Fruit fly (Drosophila melanogaster) whole organism, larva: ENCODE data around the gene CG46517.
"Not testable (repeated sequence)": the region's sequence is repeated elsewhere in the genome, so short reads cannot be mapped to it uniquely, and the experiment has no call there.

Experiments
- noc ChIP-seq: fragments of 200-800 bp; sonication (Bioruptor generic); optimal IDR thresholded peaks from 3 replicates; lab custom pipeline; 2019; ENCODE audit warnings: missing biosample characterization, mild to moderate bottlenecking, missing genetic modification characterization, moderate library complexity

CG46517 gene

DNA sequence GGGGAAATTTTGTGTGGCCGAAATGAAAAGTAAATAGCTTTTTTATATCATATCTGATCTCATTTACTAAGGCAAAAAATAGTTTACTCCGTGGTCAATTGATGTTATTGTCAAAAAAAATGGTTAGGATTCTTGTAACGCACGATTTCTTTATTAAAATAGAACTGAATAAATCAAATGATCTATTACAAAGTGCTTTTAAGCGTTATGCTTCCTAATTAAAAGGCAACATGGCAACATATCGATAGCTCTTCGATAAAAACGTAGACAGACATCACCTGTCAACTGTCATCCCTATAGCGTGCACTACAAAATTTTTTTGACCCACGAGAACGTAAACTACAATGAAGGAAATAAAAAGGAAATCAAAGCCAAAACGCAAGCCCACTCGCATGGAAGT is at the start of gene CG46517:
Gene CG46517 (plus strand): TSS at position 301 of the 400 bp plus-strand sequence.
- not testable (repeated sequence) for TF ChIP-seq noc (tag; lab: Kevin White, UChicago)

dm6 chrX:22172341-22172740 is 44.8 kb upstream of the CG46517 start, which contains the start of gene CG46509:
Gene CG46509, plus strand, starts transcription at chrX:22172641.
- not testable (repeated sequence) for TF ChIP-seq noc (tag; lab: Kevin White, UChicago)

dm6 chrX:22177205-22177604 is 40.0 kb upstream of the CG46517 start, which contains the start of gene CG46510:
Gene CG46510, plus strand, starts transcription at chrX:22177505.
- not testable (repeated sequence) for TF ChIP-seq noc (tag; lab: Kevin White, UChicago)

- not testable (repeated sequence) for TF ChIP-seq noc (tag; lab: Kevin White, UChicago)
Observed at dm6 chrX:22182193-22182592, 35.0 kb upstream of the CG46517 start, which contains the start of gene CG46511. Gene CG46511, plus strand, starts transcription at chrX:22182493.

- TF ChIP-seq noc (tag; lab: Kevin White, UChicago), result not testable (repeated sequence)
Observed at dm6 chrX:22187070-22187469, 30.1 kb upstream of the CG46517 start, which contains the start of gene CG46512. Gene CG46512, plus strand, starts transcription at chrX:22187370.

dm6 chrX:22191973-22192372 is 25.2 kb upstream of the CG46517 start, which contains the start of gene CG46513:
Gene CG46513, plus strand, starts transcription at chrX:22192273.
- TF ChIP-seq noc (tag; lab: Kevin White, UChicago), result not testable (repeated sequence)

- TF ChIP-seq noc (tag; lab: Kevin White, UChicago), result not testable (repeated sequence)
Observed at dm6 chrX:22196874-22197273, 20.3 kb upstream of the CG46517 start, which contains the start of gene CG46514. Gene CG46514, plus strand, starts transcription at chrX:22197174.

DNA sequence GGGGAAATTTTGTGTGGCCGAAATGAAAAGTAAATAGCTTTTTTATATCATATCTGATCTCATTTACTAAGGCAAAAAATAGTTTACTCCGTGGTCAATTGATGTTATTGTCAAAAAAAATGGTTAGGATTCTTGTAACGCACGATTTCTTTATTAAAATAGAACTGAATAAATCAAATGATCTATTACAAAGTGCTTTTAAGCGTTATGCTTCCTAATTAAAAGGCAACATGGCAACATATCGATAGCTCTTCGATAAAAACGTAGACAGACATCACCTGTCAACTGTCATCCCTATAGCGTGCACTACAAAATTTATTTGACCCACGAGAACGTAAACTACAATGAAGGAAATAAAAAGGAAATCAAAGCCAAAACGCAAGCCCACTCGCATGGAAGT is 15.3 kb upstream of the CG46517 start, which contains the start of gene CG46515:
Gene CG46515 (plus strand): TSS at position 301 of the 400 bp plus-strand sequence.
- not testable (repeated sequence) for TF ChIP-seq noc (tag; lab: Kevin White, UChicago)

- not testable (repeated sequence) for TF ChIP-seq noc (tag; lab: Kevin White, UChicago)
Observed at dm6 chrX:22212028-22212427, 5.2 kb upstream of the CG46517 start, which contains the start of gene CG46516. Gene CG46516, plus strand, starts transcription at chrX:22212328.

- not testable (repeated sequence) for TF ChIP-seq noc (tag; lab: Kevin White, UChicago)
Observed at dm6 chrX:22226273-22226672, 9.1 kb downstream of the CG46517 start, which contains the start of gene CG46518. Gene CG46518, plus strand, starts transcription at chrX:22226573.

DNA sequence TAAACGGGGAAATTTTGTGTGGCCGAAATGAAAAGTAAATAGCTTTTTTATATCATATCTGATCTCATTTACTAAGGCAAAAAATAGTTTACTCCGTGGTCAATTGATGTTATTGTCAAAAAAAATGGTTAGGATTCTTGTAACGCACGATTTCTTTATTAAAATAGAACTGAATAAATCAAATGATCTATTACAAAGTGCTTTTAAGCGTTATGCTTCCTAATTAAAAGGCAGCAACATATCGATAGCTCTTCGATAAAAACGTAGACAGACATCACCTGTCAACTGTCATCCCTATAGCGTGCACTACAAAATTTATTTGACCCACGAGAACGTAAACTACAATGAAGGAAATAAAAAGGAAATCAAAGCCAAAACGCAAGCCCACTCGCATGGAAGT is 14.1 kb downstream of the CG46517 start, which contains the start of gene CG46519:
Gene CG46519 (plus strand): TSS at position 301 of the 400 bp plus-strand sequence.
- TF ChIP-seq noc (tag; lab: Kevin White, UChicago), result not testable (repeated sequence)

dm6 chrX:22236265-22236664 is 19.1 kb downstream of the CG46517 start, which contains the start of gene CG46520:
Gene CG46520, plus strand, starts transcription at chrX:22236565.
- TF ChIP-seq noc (tag; lab: Kevin White, UChicago), result not testable (repeated sequence)

dm6 chrX:22241272-22241671 is 24.1 kb downstream of the CG46517 start, which contains the start of gene CG46521:
Gene CG46521, plus strand, starts transcription at chrX:22241572.
- not testable (repeated sequence) for TF ChIP-seq noc (tag; lab: Kevin White, UChicago)

DNA sequence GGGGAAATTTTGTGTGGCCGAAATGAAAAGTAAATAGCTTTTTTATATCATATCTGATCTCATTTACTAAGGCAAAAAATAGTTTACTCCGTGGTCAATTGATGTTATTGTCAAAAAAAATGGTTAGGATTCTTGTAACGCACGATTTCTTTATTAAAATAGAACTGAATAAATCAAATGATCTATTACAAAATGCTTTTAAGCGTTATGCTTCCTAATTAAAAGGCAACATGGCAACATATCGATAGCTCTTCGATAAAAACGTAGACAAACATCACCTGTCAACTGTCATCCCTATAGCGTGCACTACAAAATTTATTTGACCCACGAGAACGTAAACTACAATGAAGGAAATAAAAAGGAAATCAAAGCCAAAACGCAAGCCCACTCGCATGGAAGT is 29.1 kb downstream of the CG46517 start, which contains the start of gene CG46522:
Gene CG46522 (plus strand): TSS at position 301 of the 400 bp plus-strand sequence.
- TF ChIP-seq noc (tag; lab: Kevin White, UChicago), result not testable (repeated sequence)

- not testable (repeated sequence) for TF ChIP-seq noc (tag; lab: Kevin White, UChicago)
Observed at dm6 chrX:22251282-22251681, 34.1 kb downstream of the CG46517 start, which contains the start of gene CG41562. Gene CG41562, plus strand, starts transcription at chrX:22251582.
